Worm (Caenorhabditis elegans) whole organism, late embryonic: Measurements from ENCODE around the gene asp-5.

Experiments
- dmd-4 ChIP-seq: sonication (generic microtip); optimal IDR thresholded peaks from 2 replicates; lab custom pipeline; 2016; ENCODE audit warnings: borderline replicate concordance, missing genetic modification characterization, missing compliant biosample characterization
- dve-1 ChIP-seq: sonication (generic microtip); optimal IDR thresholded peaks from 2 replicates; lab custom pipeline; 2017; ENCODE audit warnings: antibody characterized with exemption, mild to moderate bottlenecking, missing genetic modification characterization, missing compliant biosample characterization
- pha-4 ChIP-seq: fragments of 150-350 bp; optimal IDR thresholded peaks from 2 replicates; lab custom pipeline; 2018; ENCODE audit warnings: missing biosample characterization, missing genetic modification reagents, missing genetic modification characterization
- pros-1 ChIP-seq: fragments of 150-350 bp; optimal IDR thresholded peaks from 2 replicates; lab custom pipeline; 2014; ENCODE audit warnings: missing biosample characterization, missing genetic modification reagents, missing genetic modification characterization
- rnt-1 ChIP-seq: sonication (generic microtip); optimal IDR thresholded peaks from 2 replicates; lab custom pipeline; 2016; ENCODE audit warnings: missing genetic modification characterization, missing compliant biosample characterization

- no peak for TF ChIP-seq dve-1 (tag; lab: Kevin White, UChicago)
- TF ChIP-seq dmd-4 (tag; lab: Kevin White, UChicago) = no peak
- no peak for TF ChIP-seq rnt-1 (tag; lab: Kevin White, UChicago)
- no peak for TF ChIP-seq pha-4 (tag; lab: Kevin White, UChicago)
- TF ChIP-seq pros-1 (tag; lab: Kevin White, UChicago) = no peak
These were observed 13.2 kb upstream of the asp-5 start, which contains the start of gene C16D9.1 for ce11 chrV:8259016-8259415.
